Fruit fly (Drosophila melanogaster) whole organism, embryonic: ENCODE results near the gene cue.

Experiments used
- CG11247 ChIP-seq: fragments of 200-800 bp; sonication (Bioruptor generic); IDR thresholded peaks from 2 replicates; pipeline ENCODE4 v1.3.6; 2022; ENCODE audit warnings: missing biosample characterization, missing genetic modification characterization
- CG11398 ChIP-seq: fragments of 200-800 bp; sonication (Bioruptor generic); optimal IDR thresholded peaks from 2 replicates; lab custom pipeline; 2016; ENCODE audit warnings: missing biosample characterization, missing genetic modification characterization
- CG11695 ChIP-seq: fragments of 200-800 bp; sonication (Bioruptor generic); IDR thresholded peaks from 3 replicates; pipeline ENCODE4 v1.3.6; 2022; ENCODE audit warnings: missing biosample characterization, missing genetic modification characterization
- CG13296 ChIP-seq: fragments of 200-800 bp; sonication (Bioruptor generic); optimal IDR thresholded peaks from 3 replicates; lab custom pipeline; 2018; ENCODE audit warnings: missing biosample characterization, mild to moderate bottlenecking, missing genetic modification characterization
- CG14014 ChIP-seq: fragments of 200-800 bp; sonication (Bioruptor generic); IDR thresholded peaks from 2 replicates; pipeline ENCODE4 v1.3.6; 2022; ENCODE audit warnings: missing biosample characterization, missing genetic modification characterization
- CG15479 ChIP-seq: fragments of 200-800 bp; sonication (Bioruptor generic); optimal IDR thresholded peaks from 3 replicates; lab custom pipeline; 2019; ENCODE audit warnings: missing biosample characterization, mild to moderate bottlenecking, missing genetic modification characterization, moderate library complexity
- CG16863 ChIP-seq: fragments of 200-800 bp; sonication (Bioruptor generic); optimal IDR thresholded peaks from 3 replicates; lab custom pipeline; 2016; ENCODE audit warnings: missing biosample characterization, missing genetic modification characterization
- CG17359 ChIP-seq: fragments of 200-800 bp; sonication (Bioruptor generic); optimal IDR thresholded peaks from 3 replicates; lab custom pipeline; 2018; ENCODE audit warnings: missing biosample characterization, mild to moderate bottlenecking, missing genetic modification characterization, moderate library complexity
- CG3065 ChIP-seq: fragments of 200-800 bp; sonication (Bioruptor generic); optimal IDR thresholded peaks from 2 replicates; lab custom pipeline; 2016; ENCODE audit warnings: missing biosample characterization, missing genetic modification characterization
- CG7271 ChIP-seq: fragments of 200-800 bp; sonication (Bioruptor generic); optimal IDR thresholded peaks from 2 replicates; lab custom pipeline; 2018; ENCODE audit warnings: missing biosample characterization, mild to moderate bottlenecking, missing genetic modification characterization, moderate library complexity
- CG7839 ChIP-seq: fragments of 200-800 bp; sonication (Bioruptor generic); optimal IDR thresholded peaks from 3 replicates; lab custom pipeline; 2018; ENCODE audit warnings: missing biosample characterization, mild to moderate bottlenecking, missing genetic modification characterization, moderate library complexity
- CG8765 ChIP-seq: fragments of 200-800 bp; sonication (Bioruptor generic); IDR thresholded peaks from 2 replicates; pipeline ENCODE4 v1.3.6; 2022; ENCODE audit warnings: missing biosample characterization, missing genetic modification characterization
- Dbx ChIP-seq: fragments of 200-800 bp; sonication (Bioruptor generic); IDR thresholded peaks from 3 replicates; pipeline ENCODE4 v1.3.6; 2022; ENCODE audit warnings: missing biosample characterization, missing genetic modification characterization
- Deaf1 ChIP-seq: fragments of 200-800 bp; optimal IDR thresholded peaks from 3 replicates; lab custom pipeline; 2019; ENCODE audit warnings: missing biosample characterization, mild to moderate bottlenecking, missing genetic modification characterization, moderate library complexity
- Dip3 ChIP-seq: fragments of 200-800 bp; sonication (Bioruptor generic); optimal IDR thresholded peaks from 3 replicates; lab custom pipeline; 2016; ENCODE audit warnings: missing biosample characterization, missing genetic modification characterization
- E2f1 ChIP-seq: fragments of 200-800 bp; sonication (Bioruptor generic); IDR thresholded peaks from 2 replicates; pipeline ENCODE4 v1.3.6; 2022; ENCODE audit warnings: missing biosample characterization, missing genetic modification characterization
- Lhr ChIP-seq: fragments of 200-800 bp; sonication (Bioruptor generic); optimal IDR thresholded peaks from 3 replicates; lab custom pipeline; 2017; ENCODE audit warnings: mild to moderate bottlenecking, missing biosample characterization, missing genetic modification reagents, missing genetic modification characterization
- NC2β ChIP-seq: fragments of 200-800 bp; sonication (Bioruptor generic); optimal IDR thresholded peaks from 2 replicates; lab custom pipeline; 2016; ENCODE audit warnings: missing biosample characterization, missing genetic modification characterization
- Side ChIP-seq: fragments of 200-800 bp; sonication (Bioruptor generic); optimal IDR thresholded peaks from 2 replicates; lab custom pipeline; 2016; ENCODE audit warnings: missing biosample characterization, missing genetic modification characterization
- abd-A ChIP-seq: fragments of 200-800 bp; sonication (Bioruptor generic); optimal IDR thresholded peaks from 3 replicates; lab custom pipeline; 2019; ENCODE audit warnings: missing biosample characterization, mild to moderate bottlenecking, missing genetic modification characterization, moderate library complexity
- cas ChIP-seq: fragments of 200-800 bp; sonication (Bioruptor generic); IDR thresholded peaks from 2 replicates; pipeline ENCODE4 v1.3.6; 2022; ENCODE audit warnings: missing biosample characterization, missing genetic modification characterization
- crol ChIP-seq: fragments of 200-800 bp; sonication (Bioruptor generic); IDR thresholded peaks from 2 replicates; pipeline ENCODE4 v1.3.6; 2022; ENCODE audit warnings: missing biosample characterization, missing genetic modification characterization
- dimm ChIP-seq: fragments of 200-800 bp; sonication (Bioruptor generic); IDR thresholded peaks from 2 replicates; pipeline ENCODE4 v1.3.6; 2022; ENCODE audit warnings: missing biosample characterization, missing genetic modification characterization
- fd3F ChIP-seq: fragments of 200-800 bp; sonication (Bioruptor generic); optimal IDR thresholded peaks from 2 replicates; lab custom pipeline; 2018; ENCODE audit warnings: missing biosample characterization, mild to moderate bottlenecking, missing genetic modification characterization, moderate library complexity
- lbe ChIP-seq: fragments of 200-800 bp; sonication (Bioruptor generic); optimal IDR thresholded peaks from 2 replicates; lab custom pipeline; 2016; ENCODE audit warnings: missing biosample characterization, mild to moderate bottlenecking, missing genetic modification characterization
- rib ChIP-seq: fragments of 200-800 bp; sonication (Bioruptor generic); IDR thresholded peaks from 2 replicates; pipeline ENCODE4 v1.3.6; 2022; ENCODE audit warnings: missing biosample characterization, missing genetic modification characterization
- shn ChIP-seq: fragments of 200-800 bp; sonication (Bioruptor generic); optimal IDR thresholded peaks from 3 replicates; lab custom pipeline; 2016; ENCODE audit warnings: missing biosample characterization, missing genetic modification characterization
- slp2 ChIP-seq: fragments of 200-800 bp; sonication (Bioruptor generic); optimal IDR thresholded peaks from 2 replicates; lab custom pipeline; 2016; ENCODE audit warnings: missing biosample characterization, missing genetic modification characterization
- so ChIP-seq: fragments of 200-800 bp; sonication (Bioruptor generic); IDR thresholded peaks from 3 replicates; pipeline ENCODE4 v1.3.6; 2022; ENCODE audit warnings: missing biosample characterization, missing genetic modification characterization
- tap ChIP-seq: fragments of 200-800 bp; optimal IDR thresholded peaks from 3 replicates; lab custom pipeline; 2019; ENCODE audit warnings: missing biosample characterization, mild to moderate bottlenecking, missing genetic modification characterization, moderate library complexity
- tll ChIP-seq, 2 experiments: fragments of 200-800 bp in 1 of 2; fragments of >200 bp in 1 of 2; sonication (Bioruptor generic) in 1 of 2; optimal IDR thresholded peaks; 2 replicates each; lab custom pipeline; 2017 to 2019; ENCODE audit warnings: missing biosample characterization in 2 of 2, missing genetic modification characterization in 2 of 2, mild to moderate bottlenecking in 1 of 2, moderate library complexity in 1 of 2
- tna ChIP-seq: fragments of 200-800 bp; sonication (Bioruptor generic); IDR thresholded peaks from 2 replicates; pipeline ENCODE4 v1.3.6; 2022; ENCODE audit warnings: missing biosample characterization, missing genetic modification characterization; ENCODE audit not compliant: partially characterized antibody
- twi ChIP-seq: fragments of 200-800 bp; optimal IDR thresholded peaks from 2 replicates; lab custom pipeline; 2019; ENCODE audit warnings: missing biosample characterization, mild to moderate bottlenecking, missing genetic modification characterization, moderate library complexity

The cue gene

DNA sequence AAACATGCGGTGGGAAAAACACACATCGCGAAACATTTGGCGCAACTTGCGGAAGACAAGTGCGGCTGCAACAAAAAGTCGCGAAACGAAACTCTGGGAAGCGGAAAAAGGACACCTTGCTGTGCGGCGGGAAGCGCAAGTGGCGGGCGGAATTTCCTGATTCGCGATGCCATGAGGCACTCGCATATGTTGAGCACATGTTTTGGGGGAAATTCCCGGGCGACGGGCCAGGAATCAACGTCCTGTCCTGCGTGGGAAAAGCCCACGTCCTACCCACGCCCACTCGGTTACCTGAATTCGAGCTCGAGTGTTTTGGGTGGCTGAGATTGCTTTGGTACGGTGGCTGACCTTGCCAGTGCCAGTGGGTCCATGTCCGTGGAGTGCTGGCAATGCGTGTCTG lies 55.2 kb downstream of the cue start (continued):
- TF ChIP-seq CG14014 (GFP tag; lab: Robert Waterston, UW) (no peak), CG11695 (GFP tag; lab: Robert Waterston, UW) (no peak), tll (GFP tag; optimal IDR thresholded peaks at IDR 0.05; lab: Kevin White, UChicago) (peak in 1 of 2 experiments; percentile 72), CG16863 (GFP tag; lab: Kevin White, UChicago) (no peak), dimm (GFP tag; lab: Robert Waterston, UW) (no peak), CG7271 (tag; lab: Kevin White, UChicago) (no peak), CG15479 (peak; percentile 33), rib (GFP tag; lab: Robert Waterston, UW) (no peak), CG7839 (tag; lab: Kevin White, UChicago) (no peak), twi (tag; lab: Kevin White, UChicago) (peak; percentile 94), abd-A (no peak), tna (no peak), CG3065 (no peak), tap (tag; lab: Kevin White, UChicago) (no peak), Side (GFP tag; lab: Kevin White, UChicago) (no peak), slp2 (GFP tag; lab: Kevin White, UChicago) (no peak), cas (GFP tag; lab: Robert Waterston, UW) (no peak), so (no peak), E2f1 (no peak), fd3F (no peak), NC2β (GFP tag; lab: Kevin White, UChicago) (no peak), CG11247 (GFP tag; lab: Robert Waterston, UW) (0 out of 2 replicates have a peak, but pooled peaks have one; percentile 10), CG13296 (GFP tag; lab: Kevin White, UChicago) (no peak), CG17359 (no peak), Dbx (GFP tag; lab: Robert Waterston, UW) (no peak)
- TF ChIP-seq, all 482 proteins: peak for 5

DNA sequence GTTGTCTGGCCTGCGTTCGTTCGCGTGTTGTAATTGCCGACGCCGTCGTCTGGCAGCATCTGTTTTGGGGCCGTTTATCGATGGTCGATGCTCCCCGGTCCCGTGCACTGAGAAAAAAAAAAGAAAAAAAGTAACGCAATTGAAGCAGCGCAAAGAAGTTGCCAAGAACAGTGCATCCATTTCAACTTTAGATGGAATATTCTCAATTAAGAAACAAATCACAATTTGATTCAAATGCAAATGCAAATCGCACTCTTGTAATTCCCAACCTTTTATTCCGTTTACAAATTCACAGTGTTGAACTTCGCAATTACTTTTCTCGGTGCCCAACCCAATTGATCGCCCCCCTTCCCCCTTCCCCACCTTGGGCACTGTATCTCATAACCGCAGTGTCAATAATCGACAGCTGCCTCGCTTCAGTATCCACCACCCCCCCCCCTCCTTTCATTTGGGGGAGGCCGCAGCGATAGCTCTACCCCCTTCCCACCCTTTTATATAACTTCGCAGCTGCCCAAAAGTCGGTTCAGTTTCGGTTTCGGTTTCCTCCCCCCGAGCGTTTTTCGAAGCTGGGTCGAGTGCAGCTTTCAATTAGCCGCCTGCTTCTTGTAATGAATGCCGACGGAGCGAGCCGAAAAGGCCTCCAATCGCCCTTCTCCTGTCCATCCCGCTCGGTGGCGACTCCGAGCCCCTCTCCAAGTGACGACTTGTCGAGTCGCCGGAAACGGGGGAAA lies 58.9 kb downstream of the cue start:
- peak; percentile 82 for TF ChIP-seq crol (GFP tag; lab: Robert Waterston, UW)
- peak; percentile 6 for TF ChIP-seq Deaf1 (tag; lab: Kevin White, UChicago)
- TF ChIP-seq Dip3 (GFP tag; lab: Kevin White, UChicago), result no peak
- TF ChIP-seq CG11398, result no peak
- TF ChIP-seq Lhr (GFP tag; lab: Kevin White, UChicago), result no peak
- peak; percentile 34 for TF ChIP-seq lbe (GFP tag; lab: Kevin White, UChicago)

DNA sequence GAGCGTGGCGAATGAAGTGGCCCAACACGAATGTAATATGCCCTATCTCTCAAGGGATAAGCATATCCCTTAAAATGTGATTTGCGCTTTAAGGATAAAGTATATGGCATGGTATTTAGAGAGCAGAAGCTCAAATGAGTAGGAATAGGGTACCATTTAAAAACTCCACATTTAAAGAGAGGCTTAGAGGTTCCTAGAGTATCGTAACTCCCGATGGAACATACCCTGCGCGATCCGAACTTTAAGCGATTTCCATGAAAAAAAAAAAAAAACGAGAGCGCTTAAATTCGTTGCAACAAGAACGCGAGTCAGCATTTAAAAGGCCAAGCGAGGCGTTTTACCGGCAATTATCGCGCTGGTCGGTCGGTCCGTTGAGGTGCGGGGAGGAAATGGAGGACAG lies 59.8 kb downstream of the cue start:
- 0 out of 2 replicates have a peak, but pooled peaks have one; percentile 18 for TF ChIP-seq CG8765 (GFP tag; lab: Robert Waterston, UW)
- no peak for TF ChIP-seq shn (GFP tag; lab: Kevin White, UChicago)
